Fruit fly (Drosophila melanogaster) whole organism: ENCODE data around the gene CG33784.

Experiments
- EcR ChIP-seq, 2 experiments: fragments of >200 bp; optimal IDR thresholded peaks; 2 replicates each; lab custom pipeline; 2017; ENCODE audit warnings: missing biosample characterization in 2 of 2, missing genetic modification characterization in 2 of 2, missing genetic modification reagents in 2 of 2
- pan ChIP-seq: fragments of >200 bp; optimal IDR thresholded peaks from 2 replicates; lab custom pipeline; 2017
- psq ChIP-seq: fragments of >200 bp; optimal IDR thresholded peaks from 2 replicates; lab custom pipeline; 2017
- usp ChIP-seq: fragments of >200 bp; optimal IDR thresholded peaks from 2 replicates; lab custom pipeline; 2017; ENCODE audit warnings: missing biosample characterization, missing genetic modification characterization, mixed read lengths

dm6 chr3R:10108289-10108928, 40.7 kb downstream of the CG33784 start:
- TF ChIP-seq pan (lab: Kevin White, UChicago) (no peak), psq (no peak), EcR (GFP tag; optimal IDR thresholded peaks at IDR 0.05; lab: Kevin White, UChicago) (no peak), usp (GFP tag; lab: Kevin White, UChicago) (no peak)
